Worm (Caenorhabditis elegans): ENCODE results near the gene clec-156.

The clec-156 gene

ce11 chrIII:4802707-4803106, 39.4 kb downstream of the clec-156 start, which contains the start of gene metl-5:
Gene metl-5, plus strand, starts transcription at chrIII:4803007.
- TF ChIP-seq nhr-102 (tag; optimal IDR thresholded peaks at IDR 0.05) (no peak), ama-1 (optimal IDR thresholded peaks at IDR 0.05) (peak; percentile 9), nhr-48 (tag; optimal IDR thresholded peaks at IDR 0.05) (no peak), zag-1 (tag; optimal IDR thresholded peaks at IDR 0.05) (no peak), nhr-41 (GFP tag; IDR thresholded peaks at IDR 0.05) (no peak), unc-62 (GFP tag; optimal IDR thresholded peaks at IDR 0.05 in 1 of 2) (no peak), unc-62 (tag; optimal IDR thresholded peaks at IDR 0.05) (no peak), daf-12 (tag; optimal IDR thresholded peaks at IDR 0.05) (no peak)

ce11 chrIII:4796536-4796935, 45.5 kb downstream of the clec-156 start, which contains the start of gene tag-325:
Gene tag-325, plus strand, starts transcription at chrIII:4796836.
- TF ChIP-seq nhr-77 (tag; optimal IDR thresholded peaks at IDR 0.05) (no peak), hlh-30 (tag; optimal IDR thresholded peaks at IDR 0.05; ENCODE audit: insufficient read depth) (peak; percentile 32), daf-16 (GFP tag; optimal IDR thresholded peaks at IDR 0.05) (no peak), daf-16 (tag; optimal IDR thresholded peaks at IDR 0.05) (peak; percentile 17), aha-1 (tag) (peak; percentile 42), pha-4 (GFP tag; IDR thresholded peaks at IDR 0.05) (no peak), pha-4 (tag; optimal IDR thresholded peaks at IDR 0.05) (no peak), madf-5 (GFP tag; IDR thresholded peaks at IDR 0.05) (no peak), nhr-28 (tag; optimal IDR thresholded peaks at IDR 0.05) (peak; percentile 15), dmd-6 (GFP tag; IDR thresholded peaks at IDR 0.05) (0 out of 2 replicates have a peak, but pooled peaks have one; percentile 8), nhr-48 (tag; optimal IDR thresholded peaks at IDR 0.05) (no peak), ceh-44 (GFP tag; IDR thresholded peaks at IDR 0.05) (no peak), F44E2.7 (GFP tag; IDR thresholded peaks at IDR 0.05) (no peak), lin-38 (GFP tag; IDR thresholded peaks at IDR 0.05) (no peak)

ce11 chrIII:4796039-4796438, 46.0 kb downstream of the clec-156 start:
- peak; percentile 24 for TF ChIP-seq nhr-102 (tag; optimal IDR thresholded peaks at IDR 0.05)
- no peak for TF ChIP-seq nhr-48 (tag; optimal IDR thresholded peaks at IDR 0.05)
- no peak for TF ChIP-seq ztf-11 (tag; optimal IDR thresholded peaks at IDR 0.05)
- no peak for TF ChIP-seq daf-12 (tag; optimal IDR thresholded peaks at IDR 0.05)
- TF ChIP-seq tag-97 (GFP tag; IDR thresholded peaks at IDR 0.05): no peak
- no peak for TF ChIP-seq Y48G9A.11 (GFP tag; IDR thresholded peaks at IDR 0.05)
- TF ChIP-seq aly-2 (tag; optimal IDR thresholded peaks at IDR 0.05): no peak
- no peak for TF ChIP-seq nhr-10 (tag; optimal IDR thresholded peaks at IDR 0.05)
- no peak for TF ChIP-seq snpc-1.2 (GFP tag; IDR thresholded peaks at IDR 0.05)
- TF ChIP-seq lin-15B (tag; optimal IDR thresholded peaks at IDR 0.05): no peak
- peak; percentile 94 for TF ChIP-seq hlh-30 (tag; optimal IDR thresholded peaks at IDR 0.05; ENCODE audit: insufficient read depth)
- TF ChIP-seq ceh-32 (tag; optimal IDR thresholded peaks at IDR 0.05; ENCODE audit: poor library complexity): no peak
- no peak for TF ChIP-seq ceh-20 (GFP tag; IDR thresholded peaks at IDR 0.05)
- peak; percentile 79 for TF ChIP-seq nhr-28 (tag; optimal IDR thresholded peaks at IDR 0.05)
- no peak for TF ChIP-seq T20F7.1 (GFP tag; optimal IDR thresholded peaks at IDR 0.05)
- peak; percentile 7 for TF ChIP-seq aha-1 (tag)
- peak; percentile 79 for TF ChIP-seq jun-1 (tag; optimal IDR thresholded peaks at IDR 0.05)
- TF ChIP-seq duxl-1 (tag; optimal IDR thresholded peaks at IDR 0.05; ENCODE audit: poor library complexity): peak; percentile 48
- no peak for TF ChIP-seq lin-39 (tag; optimal IDR thresholded peaks at IDR 0.05)
- TF ChIP-seq zip-11 (GFP tag; IDR thresholded peaks at IDR 0.05): no peak
- no peak for TF ChIP-seq ZK546.5 (tag; optimal IDR thresholded peaks at IDR 0.05)
- no peak for TF ChIP-seq ceh-62 (tag; optimal IDR thresholded peaks at IDR 0.05)
- no peak for TF ChIP-seq spr-3 (GFP tag; optimal IDR thresholded peaks at IDR 0.05)
- TF ChIP-seq zag-1 (tag; optimal IDR thresholded peaks at IDR 0.05): no peak
- TF ChIP-seq ceh-82 (tag; optimal IDR thresholded peaks at IDR 0.05): no peak
- TF ChIP-seq attf-4 (tag; optimal IDR thresholded peaks at IDR 0.05): no peak
- TF ChIP-seq ces-1 (GFP tag; optimal IDR thresholded peaks at IDR 0.05): no peak
- no peak for TF ChIP-seq set-16 (GFP tag; IDR thresholded peaks at IDR 0.05)
- 0 out of 2 replicates have a peak, but pooled peaks have one; percentile 39 for TF ChIP-seq daf-19 (GFP tag; conservative IDR thresholded peaks at IDR 0.05)
- no peak for TF ChIP-seq ceh-44 (GFP tag; IDR thresholded peaks at IDR 0.05)
- no peak for TF ChIP-seq F37D6.2 (tag; optimal IDR thresholded peaks at IDR 0.05)
- TF ChIP-seq zfp-2 (tag; optimal IDR thresholded peaks at IDR 0.05): no peak
- no peak for TF ChIP-seq tra-1 (GFP tag; IDR thresholded peaks at IDR 0.05)
- peak; percentile 75 for TF ChIP-seq rbr-2 (tag; optimal IDR thresholded peaks at IDR 0.05)
- TF ChIP-seq fos-1 (tag; optimal IDR thresholded peaks at IDR 0.05): peak; percentile 77
- peak; percentile 57 to 80 for TF ChIP-seq lsy-2 (tag; optimal IDR thresholded peaks at IDR 0.05)

Data from whole organism, L4 larva.